Fruit fly (Drosophila melanogaster) whole organism: ENCODE results near the gene und.

Source experiments
- CG8478 ChIP-seq: fragments of >200 bp; optimal IDR thresholded peaks from 2 replicates; lab custom pipeline; 2018; ENCODE audit warnings: inconsistent platforms
- Dll ChIP-seq: fragments of >200 bp; optimal IDR thresholded peaks from 2 replicates; lab custom pipeline; 2017
- EcR ChIP-seq, 2 experiments: fragments of >200 bp; optimal IDR thresholded peaks; 2 replicates each; lab custom pipeline; 2017; ENCODE audit warnings: missing biosample characterization in 2 of 2, missing genetic modification characterization in 2 of 2, missing genetic modification reagents in 2 of 2
- pan ChIP-seq: fragments of >200 bp; optimal IDR thresholded peaks from 2 replicates; lab custom pipeline; 2017
- psq ChIP-seq: fragments of >200 bp; optimal IDR thresholded peaks from 2 replicates; lab custom pipeline; 2017
- usp ChIP-seq: fragments of >200 bp; optimal IDR thresholded peaks from 2 replicates; lab custom pipeline; 2017; ENCODE audit warnings: missing biosample characterization, missing genetic modification characterization, mixed read lengths

The und gene

DNA sequence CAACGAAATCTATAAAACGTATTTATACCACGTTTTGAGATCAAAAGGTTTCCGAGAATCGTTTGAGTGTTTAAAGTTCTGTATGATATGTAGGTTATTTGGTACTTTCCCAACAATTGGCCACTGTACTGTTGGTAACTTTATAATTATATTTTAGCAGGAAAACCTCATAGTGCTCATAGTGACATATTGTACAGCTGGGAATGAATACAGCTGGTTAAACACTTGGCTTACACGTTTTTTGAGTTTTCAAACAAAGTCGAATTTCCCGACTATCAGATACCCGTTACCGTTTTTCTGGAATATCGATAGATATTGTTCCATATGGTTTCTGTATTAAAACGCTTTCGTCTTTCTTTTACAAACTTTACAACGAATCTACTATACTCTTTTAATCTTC, 15.2 kb downstream of the und start:
- TF ChIP-seq pan (no peak), CG8478 (lab: Kevin White, UChicago) (no peak), EcR (GFP tag; optimal IDR thresholded peaks at IDR 0.05; lab: Kevin White, UChicago) (no peak), psq (no peak), usp (GFP tag; lab: Kevin White, UChicago) (no peak), Dll (lab: Kevin White, UChicago) (no peak)

DNA sequence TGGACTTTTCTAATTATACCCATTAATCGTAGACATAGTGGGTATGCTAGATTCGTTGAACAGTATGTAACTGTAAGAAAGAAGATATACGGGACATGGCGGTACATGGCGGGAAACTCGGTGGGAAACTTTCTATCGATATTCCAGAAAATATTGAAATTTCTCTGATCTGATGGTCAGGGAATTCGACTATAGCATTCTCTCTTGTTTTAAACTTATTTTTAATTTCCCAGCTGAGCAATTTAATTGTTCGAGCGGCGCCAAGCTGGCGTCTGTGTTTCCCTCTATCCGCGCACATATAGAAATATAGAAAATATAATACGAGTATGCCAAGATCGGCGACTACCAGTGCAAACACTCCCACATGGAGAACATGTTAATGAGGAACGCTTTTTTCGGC, 16.0 kb downstream of the und start:
- TF ChIP-seq usp (GFP tag; lab: Kevin White, UChicago) (no peak), CG8478 (lab: Kevin White, UChicago) (no peak), pan (no peak), psq (no peak), EcR (GFP tag; optimal IDR thresholded peaks at IDR 0.05; lab: Kevin White, UChicago) (no peak), Dll (lab: Kevin White, UChicago) (no peak)

- TF ChIP-seq usp (GFP tag; lab: Kevin White, UChicago) (no peak), pan (no peak)
These were observed 16.6 kb downstream of the und start for dm6 chr2L:9779754-9780153.

DNA sequence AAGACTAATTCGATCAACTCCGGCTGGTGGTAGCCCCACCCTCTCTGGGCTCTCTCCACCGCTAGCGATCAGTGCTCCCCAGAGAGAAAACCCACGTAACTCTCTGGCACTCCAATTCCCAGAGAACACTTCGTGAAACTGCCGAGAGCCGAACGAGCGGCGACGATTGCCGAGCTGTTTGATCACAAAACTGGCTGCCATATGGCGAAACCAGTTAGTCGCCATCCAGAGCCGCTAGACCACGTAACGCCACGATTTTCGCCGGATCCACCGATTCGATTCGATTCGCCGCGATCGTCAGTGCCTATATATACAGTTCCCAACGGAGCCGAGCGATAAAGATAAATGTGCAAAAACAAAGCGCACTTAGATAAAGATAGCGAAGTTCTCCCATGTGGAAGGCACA, 19.0 kb downstream of the und start, which contains the start of gene IP3K1:
IP3K1 (plus strand) TSS at position 209 of the 406 bp plus-strand sequence.
- peak in 1 of 2 experiments; percentile 81 for TF ChIP-seq EcR (GFP tag; optimal IDR thresholded peaks at IDR 0.05; lab: Kevin White, UChicago)
- TF ChIP-seq Dll (lab: Kevin White, UChicago) = no peak
- no peak for TF ChIP-seq CG8478 (lab: Kevin White, UChicago)

dm6 chr2L:9783130-9783529, 20.0 kb downstream of the und start:
- TF ChIP-seq EcR (GFP tag; optimal IDR thresholded peaks at IDR 0.05; lab: Kevin White, UChicago) (no peak), pan (no peak), CG8478 (lab: Kevin White, UChicago) (no peak), psq (no peak), Dll (lab: Kevin White, UChicago) (no peak), usp (GFP tag; lab: Kevin White, UChicago) (no peak)

DNA sequence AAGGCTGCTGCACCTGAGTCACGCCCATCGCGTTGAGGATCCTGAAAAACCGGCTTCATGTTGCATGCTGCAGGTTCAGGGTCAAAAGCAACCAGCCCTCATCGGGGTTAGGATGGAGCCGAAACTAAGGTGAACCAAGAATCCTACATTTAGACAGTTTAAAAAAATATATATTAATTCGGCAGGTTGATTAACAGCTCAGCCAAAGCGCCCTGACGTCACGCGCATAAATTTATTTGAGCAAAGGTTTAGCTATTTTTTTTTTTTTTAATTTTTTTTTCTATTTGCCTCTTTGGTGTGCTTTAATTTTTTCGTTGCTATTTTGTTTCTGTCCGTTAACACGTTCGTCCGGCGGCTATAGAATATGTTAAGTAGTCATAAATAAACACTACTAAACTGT, 21.3 kb downstream of the und start:
- TF ChIP-seq CG8478 (lab: Kevin White, UChicago) (no peak), Dll (lab: Kevin White, UChicago) (no peak), usp (GFP tag; lab: Kevin White, UChicago) (no peak), pan (no peak), psq (no peak), EcR (GFP tag; optimal IDR thresholded peaks at IDR 0.05; lab: Kevin White, UChicago) (no peak)

dm6 chr2L:9785917-9786432, 22.8 kb downstream of the und start:
- TF ChIP-seq EcR (GFP tag; optimal IDR thresholded peaks at IDR 0.05; lab: Kevin White, UChicago) (peak in 1 of 2 experiments; percentile 14), CG8478 (lab: Kevin White, UChicago) (no peak)

DNA sequence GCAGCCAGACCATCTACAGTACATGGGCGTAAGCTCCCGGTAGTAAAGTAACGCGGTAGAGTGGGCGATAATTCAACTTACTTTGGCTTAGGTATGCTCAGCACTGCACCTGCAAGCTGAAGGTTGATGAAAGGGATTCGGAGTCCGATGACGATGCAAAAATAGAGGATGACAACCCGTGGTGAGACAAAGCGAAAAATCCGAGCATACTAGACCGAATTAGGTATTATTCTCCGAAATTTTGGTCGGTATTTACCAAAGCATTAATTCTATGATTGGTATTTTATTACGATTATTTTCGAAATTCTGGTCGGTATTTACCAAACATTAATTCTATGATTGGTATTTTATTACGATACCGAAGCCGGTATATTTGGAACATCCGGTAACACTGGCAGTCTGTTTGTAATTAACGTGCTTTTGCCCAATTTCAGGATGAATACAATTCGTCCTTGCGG, 27.4 kb downstream of the und start, which contains the start of gene CG4036:
CG4036 (plus strand) TSS at position 348 of the 458 bp plus-strand sequence.
- TF ChIP-seq EcR (GFP tag; optimal IDR thresholded peaks at IDR 0.05; lab: Kevin White, UChicago) (no peak), usp (GFP tag; lab: Kevin White, UChicago) (no peak), pan (no peak), psq (no peak), Dll (lab: Kevin White, UChicago) (no peak), CG8478 (lab: Kevin White, UChicago) (no peak)

- TF ChIP-seq Dll (lab: Kevin White, UChicago) (no peak), psq (no peak), CG8478 (lab: Kevin White, UChicago) (no peak)
These were observed 29.8 kb downstream of the und start, which contains the start of gene CG13123 for dm6 chr2L:9792945-9793344. TSS of gene CG13123 (minus strand) at chr2L:9793107.
